Worm (Caenorhabditis elegans) whole organism, mixed stage, embryonic: Measurements from ENCODE around the gene F13B6.3.

Experiments
- M03D4.4 ChIP-seq: sonication (generic microtip); optimal IDR thresholded peaks from 2 replicates; lab custom pipeline; 2017; ENCODE audit warnings: mild to moderate bottlenecking, missing genetic modification characterization, missing compliant biosample characterization
- bed-3 ChIP-seq: fragments of 200-800 bp; sonication (Bioruptor generic); optimal IDR thresholded peaks from 3 replicates; lab custom pipeline; 2018; ENCODE audit warnings: mild to moderate bottlenecking, missing genetic modification characterization, moderate library complexity, missing compliant biosample characterization
- blmp-1 ChIP-seq: fragments of 150-350 bp; optimal IDR thresholded peaks from 2 replicates; lab custom pipeline; 2014; ENCODE audit warnings: missing biosample characterization, missing genetic modification characterization
- ceh-39 ChIP-seq: fragments of 150-350 bp; optimal IDR thresholded peaks from 2 replicates; lab custom pipeline; 2014; ENCODE audit warnings: missing biosample characterization, missing genetic modification characterization
- ceh-43 ChIP-seq: fragments of 200-800 bp; sonication (Bioruptor generic); optimal IDR thresholded peaks from 2 replicates; lab custom pipeline; 2018; ENCODE audit warnings: mild to moderate bottlenecking, missing genetic modification characterization, moderate library complexity, missing compliant biosample characterization
- ceh-83 ChIP-seq: fragments of 200-800 bp; sonication (Bioruptor generic); optimal IDR thresholded peaks from 2 replicates; lab custom pipeline; 2018; ENCODE audit warnings: mild to moderate bottlenecking, missing genetic modification characterization, missing compliant biosample characterization
- ces-1 ChIP-seq: fragments of 150-350 bp; optimal IDR thresholded peaks from 2 replicates; lab custom pipeline; 2014; ENCODE audit warnings: missing biosample characterization, missing genetic modification reagents, missing genetic modification characterization
- cnd-1 ChIP-seq: fragments of 200-800 bp; sonication (Bioruptor generic); optimal IDR thresholded peaks from 2 replicates; lab custom pipeline; 2018; ENCODE audit warnings: mild to moderate bottlenecking, missing genetic modification characterization, missing compliant biosample characterization
- drap-1 ChIP-seq: fragments of 200-800 bp; sonication (Bioruptor generic); optimal IDR thresholded peaks from 3 replicates; lab custom pipeline; 2018; ENCODE audit warnings: mild to moderate bottlenecking, missing genetic modification characterization, missing compliant biosample characterization
- elt-1 ChIP-seq: sonication (generic microtip); optimal IDR thresholded peaks from 2 replicates; lab custom pipeline; 2017; ENCODE audit warnings: missing genetic modification characterization, mild to moderate bottlenecking, missing compliant biosample characterization, antibody characterized with exemption, moderate library complexity, borderline replicate concordance; ENCODE audit not compliant: insufficient read depth
- flh-1 ChIP-seq: fragments of 200-800 bp; sonication (Bioruptor generic); optimal IDR thresholded peaks from 2 replicates; lab custom pipeline; 2018; ENCODE audit warnings: mild to moderate bottlenecking, missing genetic modification characterization, moderate library complexity, missing compliant biosample characterization
- ham-2 ChIP-seq: fragments of 200-800 bp; sonication (Bioruptor generic); optimal IDR thresholded peaks from 2 replicates; lab custom pipeline; 2018; ENCODE audit warnings: mild to moderate bottlenecking, missing genetic modification characterization, missing compliant biosample characterization
- hlh-1 ChIP-seq: fragments of 150-350 bp; optimal IDR thresholded peaks from 2 replicates; lab custom pipeline; 2014; ENCODE audit warnings: missing biosample characterization, missing genetic modification reagents, missing genetic modification characterization
- lin-13 ChIP-seq: fragments of 150-350 bp; optimal IDR thresholded peaks from 2 replicates; lab custom pipeline; 2014; ENCODE audit warnings: missing biosample characterization, missing genetic modification characterization
- lin-32 ChIP-seq: fragments of 200-800 bp; sonication (Bioruptor generic); optimal IDR thresholded peaks from 2 replicates; lab custom pipeline; 2018; ENCODE audit warnings: mild to moderate bottlenecking, missing genetic modification characterization, missing compliant biosample characterization
- lsy-2 ChIP-seq: fragments of 150-350 bp; optimal IDR thresholded peaks from 2 replicates; lab custom pipeline; 2014; ENCODE audit warnings: missing biosample characterization, missing genetic modification characterization
- mab-5 ChIP-seq: fragments of 150-350 bp; optimal IDR thresholded peaks from 2 replicates; lab custom pipeline; 2014; ENCODE audit warnings: missing biosample characterization, missing genetic modification characterization
- mep-1 ChIP-seq: fragments of 150-350 bp; optimal IDR thresholded peaks from 2 replicates; lab custom pipeline; 2017; ENCODE audit warnings: missing biosample characterization, missing genetic modification reagents, missing genetic modification characterization, inconsistent platforms
- mls-2 ChIP-seq: sonication (generic microtip); optimal IDR thresholded peaks from 2 replicates; lab custom pipeline; 2016; ENCODE audit warnings: mild to moderate bottlenecking, missing genetic modification characterization, moderate library complexity, missing compliant biosample characterization
- nhr-12 ChIP-seq: fragments of 150-350 bp; optimal IDR thresholded peaks from 2 replicates; lab custom pipeline; 2014; ENCODE audit warnings: missing biosample characterization, missing genetic modification characterization
- nhr-2 ChIP-seq: fragments of 150-350 bp; optimal IDR thresholded peaks from 2 replicates; lab custom pipeline; 2014; ENCODE audit warnings: missing biosample characterization, missing genetic modification characterization
- nhr-237 ChIP-seq: fragments of 150-350 bp; optimal IDR thresholded peaks from 2 replicates; lab custom pipeline; 2014; ENCODE audit warnings: missing biosample characterization, missing genetic modification characterization
- nhr-28 ChIP-seq: fragments of 150-350 bp; optimal IDR thresholded peaks from 2 replicates; lab custom pipeline; 2014; ENCODE audit warnings: missing biosample characterization, missing genetic modification characterization
- nhr-76 ChIP-seq: sonication (generic microtip); optimal IDR thresholded peaks from 2 replicates; lab custom pipeline; 2017; ENCODE audit warnings: missing biosample characterization, missing genetic modification characterization
- sem-2 ChIP-seq: fragments of 200-800 bp; sonication (Bioruptor generic); optimal IDR thresholded peaks from 2 replicates; lab custom pipeline; 2018; ENCODE audit warnings: mild to moderate bottlenecking, missing genetic modification characterization, missing compliant biosample characterization
- sptf-1 ChIP-seq: sonication (generic microtip); optimal IDR thresholded peaks from 2 replicates; lab custom pipeline; 2017; ENCODE audit warnings: mild to moderate bottlenecking, missing genetic modification characterization, moderate library complexity, missing compliant biosample characterization
- unc-120 ChIP-seq: sonication (generic microtip); optimal IDR thresholded peaks from 2 replicates; lab custom pipeline; 2017; ENCODE audit warnings: missing genetic modification characterization, missing compliant biosample characterization; ENCODE audit not compliant: poor library complexity, severe bottlenecking
- unc-39 ChIP-seq: fragments of 150-350 bp; optimal IDR thresholded peaks from 2 replicates; lab custom pipeline; 2014; ENCODE audit warnings: missing biosample characterization, missing genetic modification characterization
- unc-62 ChIP-seq: fragments of 150-350 bp; optimal IDR thresholded peaks from 2 replicates; lab custom pipeline; 2014; ENCODE audit warnings: missing biosample characterization, missing genetic modification reagents, missing genetic modification characterization
- zip-8 ChIP-seq: fragments of 150-350 bp; optimal IDR thresholded peaks from 2 replicates; lab custom pipeline; 2014; ENCODE audit warnings: missing biosample characterization, missing genetic modification characterization
- ztf-11 ChIP-seq: fragments of 150-350 bp; optimal IDR thresholded peaks from 2 replicates; lab custom pipeline; 2014; ENCODE audit warnings: missing biosample characterization, missing genetic modification characterization

F13B6.3 gene

ce11 chrIV:7477197-7477596, 11.4 kb upstream of the F13B6.3 start, which contains the start of gene pycr-4:
Gene pycr-4 (minus strand): TSS chrIV:7477297.
- TF ChIP-seq mab-5 (tag; lab: Kevin White, UChicago): no peak
- no peak for TF ChIP-seq hlh-1 (tag; lab: Kevin White, UChicago)
- TF ChIP-seq lin-13 (tag; lab: Kevin White, UChicago): no peak
- no peak for TF ChIP-seq ham-2
- TF ChIP-seq flh-1: no peak
- no peak for TF ChIP-seq drap-1 (GFP tag; lab: Kevin White, UChicago)
- no peak for TF ChIP-seq elt-1 (tag; lab: Kevin White, UChicago)
- TF ChIP-seq lin-32 (GFP tag; lab: Kevin White, UChicago): no peak

ce11 chrIV:7474826-7475225, 9.1 kb upstream of the F13B6.3 start, which contains the start of gene slc-25A18.2:
Gene slc-25A18.2 (plus strand): TSS chrIV:7475041.
- TF ChIP-seq mls-2 (tag; lab: Kevin White, UChicago) (no peak), unc-120 (no peak), ces-1 (GFP tag; lab: Kevin White, UChicago) (no peak), lsy-2 (tag; lab: Kevin White, UChicago) (no peak)
- TF ChIP-seq, all 35 proteins: peak for 0

- TF ChIP-seq mab-5 (tag; lab: Kevin White, UChicago) (no peak), zip-8 (tag; lab: Kevin White, UChicago) (no peak), ces-1 (GFP tag; lab: Kevin White, UChicago) (no peak), bed-3 (no peak), nhr-28 (tag; lab: Kevin White, UChicago) (no peak), unc-39 (no peak), drap-1 (GFP tag; lab: Kevin White, UChicago) (no peak), mls-2 (tag; lab: Kevin White, UChicago) (no peak), nhr-76 (tag; lab: Kevin White, UChicago) (no peak), elt-1 (tag; lab: Kevin White, UChicago) (no peak), unc-62 (GFP tag; lab: Kevin White, UChicago) (no peak), ceh-43 (GFP tag; lab: Kevin White, UChicago) (no peak), blmp-1 (no peak), lin-13 (tag; lab: Kevin White, UChicago) (no peak), sem-2 (no peak), ceh-39 (tag; lab: Kevin White, UChicago) (no peak), mep-1 (tag; lab: Kevin White, UChicago) (no peak), ztf-11 (tag; lab: Kevin White, UChicago) (no peak), nhr-2 (tag; lab: Kevin White, UChicago) (no peak)
Observed at ce11 chrIV:7473159-7473649, 7.4 kb upstream of the F13B6.3 start, which contains the start of the genes plk-3 and F55G1.6. Gene plk-3 (minus strand): TSS chrIV:7473209. Gene F55G1.6 (plus strand): TSS chrIV:7473517.

ce11 chrIV:7469782-7470413, 4.1 kb upstream of the F13B6.3 start, which contains the start of gene F55G1.7:
Gene F55G1.7 (minus strand): TSS chrIV:7469832.
- no peak for TF ChIP-seq sem-2

- TF ChIP-seq nhr-237: no peak
- no peak for TF ChIP-seq M03D4.4 (tag; lab: Kevin White, UChicago)
- TF ChIP-seq lsy-2 (tag; lab: Kevin White, UChicago): no peak
- TF ChIP-seq sptf-1 (tag; lab: Kevin White, UChicago): no peak
- no peak for TF ChIP-seq nhr-76 (tag; lab: Kevin White, UChicago)
- TF ChIP-seq nhr-28 (tag; lab: Kevin White, UChicago): no peak
- no peak for TF ChIP-seq cnd-1 (tag; lab: Kevin White, UChicago)
- no peak for TF ChIP-seq unc-120
- TF ChIP-seq lin-13 (tag; lab: Kevin White, UChicago): no peak
- no peak for TF ChIP-seq blmp-1
- no peak for TF ChIP-seq nhr-2 (tag; lab: Kevin White, UChicago)
- no peak for TF ChIP-seq ceh-83 (GFP tag; lab: Kevin White, UChicago)
- TF ChIP-seq nhr-12: no peak
- no peak for TF ChIP-seq zip-8 (tag; lab: Kevin White, UChicago)
- TF ChIP-seq hlh-1 (tag; lab: Kevin White, UChicago): no peak
- TF ChIP-seq sem-2: no peak
- TF ChIP-seq mls-2 (tag; lab: Kevin White, UChicago): no peak
- TF ChIP-seq, all 35 proteins: peak for 0
Observed at ce11 chrIV:7468638-7469037, 2.9 kb upstream of the F13B6.3 start.
